Worm (Caenorhabditis elegans) whole organism, L2 larva: ENCODE measurements around the gene ant-1.3.
A peak's percentile ranks its signal among the peaks of the same experiment; 100 is the strongest.

Experiments
- C34F6.9 ChIP-seq: fragments of 150-350 bp; optimal IDR thresholded peaks from 2 replicates; lab custom pipeline; 2014; ENCODE audit warnings: missing biosample characterization, missing genetic modification characterization
- F13H6.1 ChIP-seq: sonication (generic microtip); optimal IDR thresholded peaks from 2 replicates; lab custom pipeline; 2016; ENCODE audit warnings: missing genetic modification characterization, missing compliant biosample characterization
- R02D3.7 ChIP-seq: fragments of 150-350 bp; optimal IDR thresholded peaks from 2 replicates; lab custom pipeline; 2014; ENCODE audit warnings: missing biosample characterization, missing genetic modification characterization
- Y55F3AM.14 ChIP-seq: fragments of 200-800 bp; sonication (Bioruptor generic); optimal IDR thresholded peaks from 2 replicates; lab custom pipeline; 2018; ENCODE audit warnings: mild to moderate bottlenecking, missing genetic modification characterization, missing compliant biosample characterization
- ZK546.5 ChIP-seq: sonication (generic microtip); optimal IDR thresholded peaks from 2 replicates; lab custom pipeline; 2017; ENCODE audit warnings: missing biosample characterization, missing genetic modification characterization
- alr-1 ChIP-seq: fragments of 150-350 bp; optimal IDR thresholded peaks from 2 replicates; lab custom pipeline; 2014; ENCODE audit warnings: missing biosample characterization, missing genetic modification characterization
- aly-2 ChIP-seq: fragments of 150-350 bp; optimal IDR thresholded peaks from 2 replicates; lab custom pipeline; 2014; ENCODE audit warnings: missing biosample characterization, missing genetic modification characterization
- ama-1 ChIP-seq: fragments of 150-350 bp; optimal IDR thresholded peaks from 2 replicates; lab custom pipeline; 2018; ENCODE audit warnings: inconsistent platforms
- blmp-1 ChIP-seq: sonication (generic microtip); optimal IDR thresholded peaks from 2 replicates; lab custom pipeline; 2017; ENCODE audit warnings: missing genetic modification characterization, mild to moderate bottlenecking, missing compliant biosample characterization, antibody characterized with exemption, moderate library complexity; ENCODE audit not compliant: insufficient read depth
- ceh-16 ChIP-seq: fragments of 150-350 bp; optimal IDR thresholded peaks from 2 replicates; lab custom pipeline; 2014; ENCODE audit warnings: missing biosample characterization, missing genetic modification characterization
- ceh-82 ChIP-seq: fragments of 150-350 bp; optimal IDR thresholded peaks from 2 replicates; lab custom pipeline; 2014; ENCODE audit warnings: missing biosample characterization, missing genetic modification characterization
- crh-2 ChIP-seq: sonication (generic microtip); optimal IDR thresholded peaks from 2 replicates; lab custom pipeline; 2017; ENCODE audit warnings: missing biosample characterization, missing genetic modification characterization
- dmd-4 ChIP-seq: sonication (generic microtip); optimal IDR thresholded peaks from 2 replicates; lab custom pipeline; 2017; ENCODE audit warnings: missing biosample characterization, missing genetic modification characterization
- egl-27 ChIP-seq: sonication (generic microtip); optimal IDR thresholded peaks from 3 replicates; lab custom pipeline; 2017; ENCODE audit warnings: missing biosample characterization, missing genetic modification reagents, missing genetic modification characterization
- elt-1 ChIP-seq: fragments of 150-350 bp; optimal IDR thresholded peaks from 2 replicates; lab custom pipeline; 2014; ENCODE audit warnings: missing biosample characterization, missing genetic modification characterization
- elt-3 ChIP-seq: sonication (generic microtip); optimal IDR thresholded peaks from 2 replicates; lab custom pipeline; 2017; ENCODE audit warnings: missing biosample characterization, missing genetic modification characterization
- fos-1 ChIP-seq: fragments of 150-350 bp; optimal IDR thresholded peaks from 2 replicates; lab custom pipeline; 2014; ENCODE audit warnings: missing biosample characterization, missing genetic modification characterization
- gmeb-1 ChIP-seq: fragments of 150-350 bp; optimal IDR thresholded peaks from 2 replicates; lab custom pipeline; 2014; ENCODE audit warnings: missing biosample characterization, missing genetic modification characterization
- lin-11 ChIP-seq: fragments of 150-350 bp; sonication (generic microtip); optimal IDR thresholded peaks from 2 replicates; lab custom pipeline; 2014; ENCODE audit warnings: missing biosample characterization, missing genetic modification characterization, inconsistent platforms, mixed read lengths
- lin-13 ChIP-seq: fragments of 150-350 bp; optimal IDR thresholded peaks from 2 replicates; lab custom pipeline; 2014; ENCODE audit warnings: missing biosample characterization, missing genetic modification reagents, missing genetic modification characterization
- lin-39 ChIP-seq: fragments of 150-350 bp; optimal IDR thresholded peaks from 2 replicates; lab custom pipeline; 2014; ENCODE audit warnings: missing biosample characterization, missing genetic modification reagents, missing genetic modification characterization
- lsy-2 ChIP-seq, 2 experiments: fragments of 150-350 bp in 1 of 2; sonication (generic microtip) in 1 of 2; optimal IDR thresholded peaks; 2 replicates each; lab custom pipeline; 2014 to 2017; ENCODE audit warnings: missing biosample characterization in 2 of 2, missing genetic modification characterization in 2 of 2
- mab-5 ChIP-seq: fragments of 150-350 bp; optimal IDR thresholded peaks from 2 replicates; lab custom pipeline; 2014; ENCODE audit warnings: missing biosample characterization, missing genetic modification characterization
- mbf-1 ChIP-seq: sonication (generic microtip); optimal IDR thresholded peaks from 2 replicates; lab custom pipeline; 2017; ENCODE audit warnings: missing biosample characterization, missing genetic modification characterization
- mdl-1 ChIP-seq, 2 experiments: fragments of 150-350 bp in 1 of 2; sonication (generic microtip) in 1 of 2; optimal IDR thresholded peaks; 2 replicates each; lab custom pipeline; 2017; ENCODE audit warnings: missing biosample characterization in 2 of 2, missing genetic modification characterization in 2 of 2
- nhr-10 ChIP-seq: sonication (generic microtip); optimal IDR thresholded peaks from 2 replicates; lab custom pipeline; 2017; ENCODE audit warnings: missing biosample characterization, missing genetic modification characterization
- nhr-11 ChIP-seq: fragments of 150-350 bp; optimal IDR thresholded peaks from 2 replicates; lab custom pipeline; 2014; ENCODE audit warnings: missing biosample characterization, missing genetic modification characterization
- nhr-12 ChIP-seq: fragments of 150-350 bp; optimal IDR thresholded peaks from 2 replicates; lab custom pipeline; 2014; ENCODE audit warnings: missing biosample characterization, missing genetic modification characterization
- nhr-129 ChIP-seq: fragments of 150-350 bp; optimal IDR thresholded peaks from 2 replicates; lab custom pipeline; 2014; ENCODE audit warnings: missing biosample characterization, missing genetic modification characterization
- nhr-21 ChIP-seq: fragments of 150-350 bp; optimal IDR thresholded peaks from 2 replicates; lab custom pipeline; 2014; ENCODE audit warnings: missing biosample characterization, missing genetic modification characterization
- nhr-23 ChIP-seq: fragments of 150-350 bp; optimal IDR thresholded peaks from 2 replicates; lab custom pipeline; 2014; ENCODE audit warnings: missing biosample characterization, missing genetic modification reagents, missing genetic modification characterization
- nhr-237 ChIP-seq: fragments of 150-350 bp; optimal IDR thresholded peaks from 2 replicates; lab custom pipeline; 2014; ENCODE audit warnings: missing biosample characterization, missing genetic modification characterization
- nhr-25 ChIP-seq: fragments of 150-350 bp; sonication (generic microtip); optimal IDR thresholded peaks from 3 replicates; lab custom pipeline; 2014; ENCODE audit warnings: missing biosample characterization, missing genetic modification characterization
- nhr-6 ChIP-seq: fragments of 150-350 bp; optimal IDR thresholded peaks from 2 replicates; lab custom pipeline; 2014; ENCODE audit warnings: missing biosample characterization, missing genetic modification characterization
- nhr-77 ChIP-seq: fragments of 150-350 bp; optimal IDR thresholded peaks from 2 replicates; lab custom pipeline; 2014; ENCODE audit warnings: missing biosample characterization, missing genetic modification characterization
- peb-1 ChIP-seq: fragments of 150-350 bp; optimal IDR thresholded peaks from 2 replicates; lab custom pipeline; 2014; ENCODE audit warnings: missing biosample characterization, missing genetic modification characterization
- sem-4 ChIP-seq: fragments of 150-350 bp; optimal IDR thresholded peaks from 2 replicates; lab custom pipeline; 2014; ENCODE audit warnings: missing biosample characterization, missing genetic modification reagents, missing genetic modification characterization
- skn-1 ChIP-seq: sonication (generic microtip); optimal IDR thresholded peaks from 2 replicates; lab custom pipeline; 2017; ENCODE audit warnings: missing biosample characterization, missing genetic modification characterization
- sma-3 ChIP-seq: sonication (generic microtip); optimal IDR thresholded peaks from 2 replicates; lab custom pipeline; 2016; ENCODE audit warnings: missing genetic modification reagents, missing genetic modification characterization, missing compliant biosample characterization
- sma-9 ChIP-seq, 2 experiments: fragments of 150-350 bp in 1 of 2; sonication (generic microtip) in 1 of 2; optimal IDR thresholded peaks; 2 replicates each; lab custom pipeline; 2014 to 2016; ENCODE audit warnings: missing genetic modification characterization in 2 of 2, mild to moderate bottlenecking in 1 of 2, missing biosample characterization in 1 of 2, missing compliant biosample characterization in 1 of 2, missing genetic modification reagents in 1 of 2, moderate library complexity in 1 of 2
- snpc-4 ChIP-seq: fragments of 150-350 bp; optimal IDR thresholded peaks from 2 replicates; lab custom pipeline; 2014; ENCODE audit warnings: missing biosample characterization, missing genetic modification characterization
- unc-39 ChIP-seq: fragments of 150-350 bp; optimal IDR thresholded peaks from 2 replicates; lab custom pipeline; 2014; ENCODE audit warnings: missing biosample characterization, missing genetic modification characterization
- unc-55 ChIP-seq: fragments of 150-350 bp; sonication (generic microtip); optimal IDR thresholded peaks from 3 replicates; lab custom pipeline; 2014; ENCODE audit warnings: missing biosample characterization, missing genetic modification reagents, missing genetic modification characterization
- unc-62 ChIP-seq: fragments of 150-350 bp; optimal IDR thresholded peaks from 2 replicates; lab custom pipeline; 2014; ENCODE audit warnings: missing biosample characterization, missing genetic modification reagents, missing genetic modification characterization
- zag-1 ChIP-seq: fragments of 150-350 bp; optimal IDR thresholded peaks from 2 replicates; lab custom pipeline; 2014; ENCODE audit warnings: missing biosample characterization, missing genetic modification characterization
- ztf-1 ChIP-seq: fragments of 200-800 bp; sonication (Bioruptor generic); conservative IDR thresholded peaks from 2 replicates; pipeline ENCODE4 v1.3.6; 2022; ENCODE audit warnings: missing genetic modification characterization, missing compliant biosample characterization
- ztf-11 ChIP-seq: sonication (generic microtip); optimal IDR thresholded peaks from 2 replicates; lab custom pipeline; 2017; ENCODE audit warnings: missing biosample characterization, missing genetic modification characterization
- ztf-4 ChIP-seq: fragments of 150-350 bp; optimal IDR thresholded peaks from 2 replicates; lab custom pipeline; 2014; ENCODE audit warnings: missing biosample characterization, missing genetic modification characterization

The ant-1.3 gene

DNA sequence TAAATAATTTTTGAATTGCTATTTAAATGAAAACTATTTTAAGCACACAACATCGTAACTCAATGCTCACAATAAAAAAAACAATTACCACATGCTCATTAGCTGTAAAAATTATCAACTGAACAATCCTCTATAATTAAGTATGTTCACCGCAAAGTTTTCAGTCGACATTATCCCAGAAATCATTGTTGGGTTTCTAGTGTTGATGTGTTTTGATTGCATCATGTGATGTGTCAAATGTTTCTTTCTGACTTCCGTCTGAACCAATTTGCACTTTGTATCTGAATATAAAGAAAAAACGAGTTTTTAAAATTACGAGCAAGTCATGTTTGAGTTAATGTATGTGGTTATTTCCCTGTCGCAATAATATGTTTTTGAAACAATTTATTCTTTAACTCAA is 8.7 kb upstream of the ant-1.3 start:
- no peak for TF ChIP-seq zag-1 (tag; lab: Kevin White, UChicago)
- no peak for TF ChIP-seq snpc-4 (tag; lab: Kevin White, UChicago)
- no peak for TF ChIP-seq alr-1 (tag; lab: Kevin White, UChicago)
- TF ChIP-seq nhr-12 (tag; lab: Kevin White, UChicago), result no peak
- no peak for TF ChIP-seq crh-2
- TF ChIP-seq sma-9 (GFP tag; optimal IDR thresholded peaks at IDR 0.05; lab: Kevin White, UChicago), result peak; percentile 6
- TF ChIP-seq sma-9 (tag; optimal IDR thresholded peaks at IDR 0.05; lab: Kevin White, UChicago), result no peak
- TF ChIP-seq Y55F3AM.14 (GFP tag; lab: Kevin White, UChicago), result no peak
- peak; percentile 98 for TF ChIP-seq nhr-129 (tag; lab: Kevin White, UChicago)
- no peak for TF ChIP-seq unc-55 (GFP tag; lab: Kevin White, UChicago)
- no peak for TF ChIP-seq gmeb-1 (tag; lab: Kevin White, UChicago)
- no peak for TF ChIP-seq ama-1 (lab: Kevin White, UChicago)
- TF ChIP-seq unc-39 (tag; lab: Kevin White, UChicago), result no peak
- no peak for TF ChIP-seq nhr-21

DNA sequence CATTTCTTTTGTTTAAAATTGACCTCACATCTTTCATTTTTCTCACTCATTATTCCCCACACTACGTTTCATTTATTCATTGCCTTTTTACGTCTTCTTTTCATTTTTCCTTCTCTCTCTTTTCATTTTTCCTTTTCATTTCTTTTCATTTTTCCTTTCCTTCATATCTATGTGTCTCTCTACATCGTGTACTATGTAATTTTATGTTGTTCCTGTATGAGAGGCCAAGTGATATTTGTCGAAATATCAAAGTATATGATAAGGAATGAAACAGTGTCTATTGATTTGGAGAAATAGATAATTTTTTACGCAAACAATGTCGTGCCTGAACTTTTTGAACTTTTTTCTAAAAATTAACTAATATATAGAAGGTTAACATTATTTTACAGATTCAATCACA is 7.4 kb upstream of the ant-1.3 start:
- no peak for TF ChIP-seq nhr-77 (tag; lab: Kevin White, UChicago)
- TF ChIP-seq lin-11 (tag; lab: Kevin White, UChicago), result no peak
- TF ChIP-seq mab-5 (tag; lab: Kevin White, UChicago), result no peak
- TF ChIP-seq C34F6.9 (tag; lab: Kevin White, UChicago), result peak; percentile 16
- no peak for TF ChIP-seq unc-55 (GFP tag; lab: Kevin White, UChicago)
- no peak for TF ChIP-seq sma-9 (GFP tag; optimal IDR thresholded peaks at IDR 0.05; lab: Kevin White, UChicago)
- no peak for TF ChIP-seq sma-9 (tag; optimal IDR thresholded peaks at IDR 0.05; lab: Kevin White, UChicago)
- no peak for TF ChIP-seq nhr-11 (tag; lab: Kevin White, UChicago)
- TF ChIP-seq Y55F3AM.14 (GFP tag; lab: Kevin White, UChicago), result no peak
- TF ChIP-seq dmd-4 (tag; lab: Kevin White, UChicago), result no peak
- TF ChIP-seq R02D3.7, result no peak
- peak; percentile 92 for TF ChIP-seq fos-1 (tag; lab: Kevin White, UChicago)
- no peak for TF ChIP-seq elt-3
- peak; percentile 31 for TF ChIP-seq nhr-129 (tag; lab: Kevin White, UChicago)
- no peak for TF ChIP-seq alr-1 (tag; lab: Kevin White, UChicago)
- no peak for TF ChIP-seq peb-1 (tag; lab: Kevin White, UChicago)
- TF ChIP-seq blmp-1 (tag; lab: Kevin White, UChicago), result peak; percentile 93
- TF ChIP-seq nhr-21, result peak; percentile 21
- TF ChIP-seq aly-2 (tag; lab: Kevin White, UChicago), result no peak
- no peak for TF ChIP-seq elt-1
- TF ChIP-seq nhr-25, result peak; percentile 63
- peak in 1 of 2 experiments; percentile 15 for TF ChIP-seq lsy-2 (tag; optimal IDR thresholded peaks at IDR 0.05; lab: Kevin White, UChicago)
- TF ChIP-seq sem-4 (tag; lab: Kevin White, UChicago), result no peak
- TF ChIP-seq ceh-16, result no peak
- no peak for TF ChIP-seq ztf-4 (tag; lab: Kevin White, UChicago)
- TF ChIP-seq sma-3, result peak; percentile 24
- no peak for TF ChIP-seq mbf-1 (tag; lab: Kevin White, UChicago)
- no peak for TF ChIP-seq lin-13
- TF ChIP-seq gmeb-1 (tag; lab: Kevin White, UChicago), result no peak
- no peak for TF ChIP-seq ceh-82 (tag; lab: Kevin White, UChicago)
- TF ChIP-seq ZK546.5 (tag; lab: Kevin White, UChicago), result no peak
- TF ChIP-seq snpc-4 (tag; lab: Kevin White, UChicago), result peak; percentile 7
- TF ChIP-seq crh-2, result peak; percentile 69
- no peak for TF ChIP-seq egl-27 (tag; lab: Kevin White, UChicago)
- TF ChIP-seq nhr-6, result no peak
- TF ChIP-seq F13H6.1, result no peak
- TF ChIP-seq ama-1 (lab: Kevin White, UChicago), result no peak
- TF ChIP-seq mdl-1 (tag; optimal IDR thresholded peaks at IDR 0.05; lab: Kevin White, UChicago), result no peak
- no peak for TF ChIP-seq nhr-237
- no peak for TF ChIP-seq ztf-11
- TF ChIP-seq lin-39 (tag; lab: Kevin White, UChicago), result no peak
- no peak for TF ChIP-seq unc-39 (tag; lab: Kevin White, UChicago)
- no peak for TF ChIP-seq nhr-23
- TF ChIP-seq nhr-10 (tag; lab: Kevin White, UChicago), result no peak
- TF ChIP-seq skn-1 (tag; lab: Kevin White, UChicago), result peak; percentile 40
- TF ChIP-seq ztf-1 (GFP tag; lab: Robert Waterston, UW), result no peak
- no peak for TF ChIP-seq zag-1 (tag; lab: Kevin White, UChicago)
- no peak for TF ChIP-seq unc-62 (GFP tag; lab: Kevin White, UChicago)
- no peak for TF ChIP-seq nhr-12 (tag; lab: Kevin White, UChicago)
